Fruit fly (Drosophila melanogaster): ENCODE data around the gene pira.

DNA sequence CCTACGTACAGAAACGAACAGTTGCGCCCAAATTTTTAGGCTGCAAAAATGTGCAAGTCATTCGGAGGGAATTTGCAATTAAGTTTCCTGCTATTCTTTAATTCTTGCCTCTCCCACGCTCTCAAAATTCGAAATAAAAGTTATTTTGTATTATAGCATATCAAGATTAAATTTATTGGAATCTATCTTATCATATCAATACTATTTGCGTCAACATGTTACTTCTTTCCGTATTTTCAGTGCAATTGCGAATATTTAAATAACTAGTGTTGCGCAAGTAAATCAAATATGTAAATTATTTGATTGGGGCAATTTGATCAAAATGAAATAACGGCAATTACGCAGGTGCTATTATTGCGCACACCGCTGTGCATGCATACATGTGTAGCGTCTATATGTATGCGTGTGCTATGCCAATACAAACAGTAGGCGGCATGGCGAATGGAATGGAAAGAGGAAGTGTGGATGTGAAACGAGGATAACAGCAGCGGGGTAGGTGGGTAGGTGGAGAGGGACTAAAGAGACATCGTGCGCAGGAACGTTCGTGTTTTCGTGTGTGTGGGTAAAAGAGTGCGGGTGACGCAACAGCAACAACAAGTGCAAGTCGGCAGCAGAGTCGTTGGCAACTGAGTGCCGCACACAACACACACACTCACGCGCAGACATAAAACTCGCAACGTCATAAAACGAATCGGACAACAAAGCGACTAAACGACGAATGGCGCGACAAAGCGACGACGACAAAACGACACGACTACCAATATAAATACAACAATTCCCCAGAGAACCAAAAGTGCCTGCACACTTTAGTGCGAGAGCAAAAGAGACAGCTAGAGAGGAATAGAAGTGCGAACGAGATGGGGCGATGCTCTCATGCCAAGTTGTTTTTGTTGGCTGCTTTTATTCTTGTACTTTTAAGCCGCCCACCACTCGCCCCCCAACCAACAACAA lies 27.7 kb downstream of the pira start:
- TF ChIP-seq phol (tag; optimal IDR thresholded peaks at IDR 0.05), result peak; percentile 96
- peak; percentile 74 for TF ChIP-seq CG5180 (GFP tag; optimal IDR thresholded peaks at IDR 0.05)
- TF ChIP-seq ken (GFP tag; IDR thresholded peaks at IDR 0.05), result peak; percentile 76

All from whole organism, embryonic.